Fruit fly (Drosophila melanogaster) whole organism, embryonic: ENCODE measurements around the gene CG12301.

Source experiments
- ATbp ChIP-seq: fragments of 200-800 bp; sonication (Bioruptor generic); optimal IDR thresholded peaks from 2 replicates; lab custom pipeline; 2017; ENCODE audit warnings: missing biosample characterization, mild to moderate bottlenecking, missing genetic modification characterization, missing genetic modification reagents
- CG10274 ChIP-seq: fragments of 200-800 bp; sonication (Bioruptor generic); optimal IDR thresholded peaks from 3 replicates; lab custom pipeline; 2017; ENCODE audit warnings: missing biosample characterization, mild to moderate bottlenecking, missing genetic modification characterization
- CG10979 ChIP-seq: fragments of 200-800 bp; sonication (Bioruptor generic); optimal IDR thresholded peaks from 2 replicates; lab custom pipeline; 2018; ENCODE audit warnings: missing biosample characterization, mild to moderate bottlenecking, missing genetic modification characterization, moderate library complexity
- CG11695 ChIP-seq: fragments of 200-800 bp; sonication (Bioruptor generic); IDR thresholded peaks from 3 replicates; pipeline ENCODE4 v1.3.6; 2022; ENCODE audit warnings: missing biosample characterization, missing genetic modification characterization
- CG12104 ChIP-seq: fragments of 200-800 bp; sonication (Bioruptor generic); optimal IDR thresholded peaks from 3 replicates; lab custom pipeline; 2016; ENCODE audit warnings: missing biosample characterization, missing genetic modification characterization
- CG12219 ChIP-seq: fragments of 200-800 bp; sonication (Bioruptor generic); optimal IDR thresholded peaks from 3 replicates; lab custom pipeline; 2018; ENCODE audit warnings: missing biosample characterization, mild to moderate bottlenecking, missing genetic modification characterization
- CG17802 ChIP-seq: fragments of 200-800 bp; sonication (Bioruptor generic); optimal IDR thresholded peaks from 2 replicates; lab custom pipeline; 2018; ENCODE audit warnings: missing biosample characterization, mild to moderate bottlenecking, missing genetic modification characterization, moderate library complexity
- CG2129 ChIP-seq: fragments of 200-800 bp; sonication (Bioruptor generic); IDR thresholded peaks from 2 replicates; pipeline ENCODE4 v1.3.6; 2022; ENCODE audit warnings: missing biosample characterization, missing genetic modification characterization; ENCODE audit not compliant: partially characterized antibody
- CG3163 ChIP-seq: fragments of 200-800 bp; sonication (Bioruptor generic); optimal IDR thresholded peaks from 3 replicates; lab custom pipeline; 2016; ENCODE audit warnings: missing biosample characterization, missing genetic modification characterization
- CG33213 ChIP-seq: fragments of 200-800 bp; sonication (Bioruptor generic); optimal IDR thresholded peaks from 3 replicates; lab custom pipeline; 2016; ENCODE audit warnings: missing biosample characterization, missing genetic modification characterization
- CG4617 ChIP-seq: fragments of 200-800 bp; sonication (Bioruptor generic); optimal IDR thresholded peaks from 3 replicates; lab custom pipeline; 2016; ENCODE audit warnings: missing biosample characterization, missing genetic modification characterization, borderline replicate concordance
- CG4854 ChIP-seq: fragments of 200-800 bp; sonication (Bioruptor generic); optimal IDR thresholded peaks from 2 replicates; lab custom pipeline; 2016; ENCODE audit warnings: missing biosample characterization, missing genetic modification characterization, inconsistent platforms
- CG6765 ChIP-seq: fragments of 200-800 bp; sonication (Bioruptor generic); optimal IDR thresholded peaks from 3 replicates; lab custom pipeline; 2017; ENCODE audit warnings: missing biosample characterization, mild to moderate bottlenecking, missing genetic modification characterization
- CG6813 ChIP-seq: fragments of 200-800 bp; sonication (Bioruptor generic); optimal IDR thresholded peaks from 2 replicates; lab custom pipeline; 2017; ENCODE audit warnings: missing biosample characterization, missing genetic modification characterization, mild to moderate bottlenecking, moderate library complexity, missing genetic modification reagents
- CG7745 ChIP-seq: fragments of 200-800 bp; sonication (Bioruptor generic); optimal IDR thresholded peaks from 2 replicates; lab custom pipeline; 2018; ENCODE audit warnings: missing biosample characterization, mild to moderate bottlenecking, missing genetic modification characterization, moderate library complexity
- CG8359 ChIP-seq: fragments of 200-800 bp; sonication (Bioruptor generic); optimal IDR thresholded peaks from 2 replicates; lab custom pipeline; 2017; ENCODE audit warnings: missing biosample characterization, mild to moderate bottlenecking, missing genetic modification characterization, borderline replicate concordance
- CG9437 ChIP-seq: fragments of 200-800 bp; sonication (Bioruptor generic); optimal IDR thresholded peaks from 2 replicates; lab custom pipeline; 2018; ENCODE audit warnings: missing biosample characterization, mild to moderate bottlenecking, missing genetic modification characterization
- Dfd ChIP-seq, 2 experiments: fragments of >200 bp; optimal IDR thresholded peaks; 2 replicates each; lab custom pipeline; 2017; ENCODE audit warnings: missing biosample characterization in 2 of 2, missing genetic modification characterization in 2 of 2
- E2f1 ChIP-seq: fragments of 200-800 bp; sonication (Bioruptor generic); IDR thresholded peaks from 2 replicates; pipeline ENCODE4 v1.3.6; 2022; ENCODE audit warnings: missing biosample characterization, missing genetic modification characterization
- ERR ChIP-seq: fragments of 200-800 bp; sonication (Bioruptor generic); optimal IDR thresholded peaks from 2 replicates; lab custom pipeline; 2016; ENCODE audit warnings: missing biosample characterization, missing genetic modification characterization
- Eip74EF ChIP-seq, 2 experiments: fragments of 200-800 bp in 1 of 2; fragments of >200 bp in 1 of 2; sonication (Bioruptor generic) in 1 of 2; optimal IDR thresholded peaks; 2 replicates each; lab custom pipeline; 2017 to 2019; ENCODE audit warnings: missing biosample characterization in 2 of 2, missing genetic modification characterization in 2 of 2, mild to moderate bottlenecking in 1 of 2, moderate library complexity in 1 of 2
- Elba2 ChIP-seq: fragments of 200-800 bp; sonication (Bioruptor generic); optimal IDR thresholded peaks from 3 replicates; lab custom pipeline; 2016; ENCODE audit warnings: missing biosample characterization, missing genetic modification characterization
- Ets97D ChIP-seq: fragments of 200-800 bp; sonication (Bioruptor generic); optimal IDR thresholded peaks from 3 replicates; lab custom pipeline; 2016; ENCODE audit warnings: missing biosample characterization, missing genetic modification characterization
- Hr3 ChIP-seq: fragments of 200-800 bp; sonication (Bioruptor generic); optimal IDR thresholded peaks from 3 replicates; lab custom pipeline; 2016; ENCODE audit warnings: missing biosample characterization, missing genetic modification characterization
- Jarid2 ChIP-seq: fragments of 200-800 bp; sonication (Bioruptor generic); optimal IDR thresholded peaks from 3 replicates; lab custom pipeline; 2017; ENCODE audit warnings: mild to moderate bottlenecking, missing biosample characterization, missing genetic modification reagents, missing genetic modification characterization
- Med ChIP-seq: fragments of 200-800 bp; sonication (Bioruptor generic); peaks from one replicate; lab custom pipeline; 2016; ENCODE audit warnings: missing biosample characterization, missing genetic modification characterization, mild to moderate bottlenecking, inconsistent platforms, moderate library complexity
- Meics ChIP-seq: fragments of 200-800 bp; sonication (Bioruptor generic); optimal IDR thresholded peaks from 2 replicates; lab custom pipeline; 2017; ENCODE audit warnings: missing biosample characterization, mild to moderate bottlenecking, missing genetic modification characterization
- Pdp1 ChIP-seq, 2 experiments: fragments of 200-800 bp; sonication (Bioruptor generic); optimal IDR thresholded peaks; 3 replicates each; lab custom pipeline; 2016; ENCODE audit warnings: missing biosample characterization in 2 of 2, missing genetic modification characterization in 2 of 2, mild to moderate bottlenecking in 1 of 2, moderate library complexity in 1 of 2
- Poxn ChIP-seq: fragments of 200-800 bp; sonication (Bioruptor generic); IDR thresholded peaks from 2 replicates; pipeline ENCODE4 v1.3.6; 2022; ENCODE audit warnings: missing biosample characterization, missing genetic modification characterization
- Rfx ChIP-seq: fragments of 200-800 bp; sonication (Bioruptor generic); IDR thresholded peaks from 2 replicates; pipeline ENCODE4 v1.3.6; 2022; ENCODE audit warnings: missing biosample characterization, missing genetic modification characterization
- Stat92E ChIP-seq, 3 experiments: fragments of >200 bp in 2 of 3; fragments of 200-800 bp in 1 of 3; sonication (Bioruptor generic) in 1 of 3; optimal IDR thresholded peaks; 2 replicates each; lab custom pipeline; 2017 to 2019; ENCODE audit warnings: missing biosample characterization in 3 of 3, missing genetic modification characterization in 3 of 3, mild to moderate bottlenecking in 1 of 3, moderate library complexity in 1 of 3
- Xrp1 ChIP-seq: fragments of 200-800 bp; sonication (Bioruptor generic); IDR thresholded peaks from 2 replicates; pipeline ENCODE4 v1.3.6; 2022; ENCODE audit warnings: missing biosample characterization, missing genetic modification characterization
- abd-A ChIP-seq: fragments of 200-800 bp; sonication (Bioruptor generic); optimal IDR thresholded peaks from 3 replicates; lab custom pipeline; 2019; ENCODE audit warnings: missing biosample characterization, mild to moderate bottlenecking, missing genetic modification characterization, moderate library complexity
- corto ChIP-seq: fragments of 200-800 bp; sonication (Bioruptor generic); optimal IDR thresholded peaks from 2 replicates; lab custom pipeline; 2016; ENCODE audit warnings: missing biosample characterization, mild to moderate bottlenecking, missing genetic modification characterization, moderate library complexity
- crol ChIP-seq: fragments of 200-800 bp; sonication (Bioruptor generic); IDR thresholded peaks from 2 replicates; pipeline ENCODE4 v1.3.6; 2022; ENCODE audit warnings: missing biosample characterization, missing genetic modification characterization
- danr ChIP-seq: fragments of 200-800 bp; sonication (Bioruptor generic); IDR thresholded peaks from 2 replicates; pipeline ENCODE4 v1.3.6; 2022; ENCODE audit warnings: missing biosample characterization, missing genetic modification characterization
- dmrt11E ChIP-seq: fragments of 200-800 bp; sonication (Bioruptor generic); optimal IDR thresholded peaks from 3 replicates; lab custom pipeline; 2018; ENCODE audit warnings: missing biosample characterization, mild to moderate bottlenecking, missing genetic modification characterization, moderate library complexity
- ewg ChIP-seq: fragments of 200-800 bp; sonication (Bioruptor generic); optimal IDR thresholded peaks from 3 replicates; lab custom pipeline; 2017; ENCODE audit warnings: mild to moderate bottlenecking, missing biosample characterization, missing genetic modification reagents, missing genetic modification characterization
- fd3F ChIP-seq: fragments of 200-800 bp; sonication (Bioruptor generic); optimal IDR thresholded peaks from 2 replicates; lab custom pipeline; 2018; ENCODE audit warnings: missing biosample characterization, mild to moderate bottlenecking, missing genetic modification characterization, moderate library complexity
- grn ChIP-seq: fragments of 200-800 bp; sonication (Bioruptor generic); optimal IDR thresholded peaks from 3 replicates; lab custom pipeline; 2017; ENCODE audit warnings: missing biosample characterization, missing genetic modification characterization
- hth ChIP-seq: fragments of >200 bp; optimal IDR thresholded peaks from 2 replicates; lab custom pipeline; 2017; ENCODE audit warnings: inconsistent platforms
- knrl ChIP-seq: fragments of 200-800 bp; sonication (Bioruptor generic); IDR thresholded peaks from 3 replicates; pipeline ENCODE4 v1.3.6; 2022; ENCODE audit warnings: missing biosample characterization, missing genetic modification characterization; ENCODE audit not compliant: partially characterized antibody
- lbe ChIP-seq: fragments of 200-800 bp; sonication (Bioruptor generic); optimal IDR thresholded peaks from 2 replicates; lab custom pipeline; 2016; ENCODE audit warnings: missing biosample characterization, mild to moderate bottlenecking, missing genetic modification characterization
- nau ChIP-seq: fragments of 200-800 bp; sonication (Bioruptor generic); optimal IDR thresholded peaks from 3 replicates; lab custom pipeline; 2017; ENCODE audit warnings: missing biosample characterization, mild to moderate bottlenecking, missing genetic modification characterization, missing genetic modification reagents
- nerfin-1 ChIP-seq: fragments of 200-800 bp; sonication (Bioruptor generic); optimal IDR thresholded peaks from 3 replicates; lab custom pipeline; 2019; ENCODE audit warnings: missing biosample characterization, mild to moderate bottlenecking, missing genetic modification characterization, moderate library complexity
- sens-2 ChIP-seq: fragments of 200-800 bp; sonication (Bioruptor generic); IDR thresholded peaks from 2 replicates; pipeline ENCODE4 v1.3.6; 2022; ENCODE audit warnings: missing biosample characterization, missing genetic modification characterization
- sug ChIP-seq: fragments of 200-800 bp; optimal IDR thresholded peaks from 2 replicates; lab custom pipeline; 2019; ENCODE audit warnings: missing biosample characterization, mild to moderate bottlenecking, missing genetic modification characterization, moderate library complexity

CG12301 gene

dm6 chr3L:15534274-15535227 is 46.0 kb upstream of the CG12301 start (continued):
- peak; percentile 83 for TF ChIP-seq crol (GFP tag; lab: Robert Waterston, UW)
- TF ChIP-seq dmrt11E (tag; lab: Kevin White, UChicago), result peak; percentile 75
- no peak for TF ChIP-seq danr (GFP tag; lab: Robert Waterston, UW)
- peak; percentile 30 for TF ChIP-seq CG12104
- TF ChIP-seq CG8359, result peak; percentile 21
- no peak for TF ChIP-seq CG7745
- TF ChIP-seq Eip74EF (GFP tag; optimal IDR thresholded peaks at IDR 0.05; lab: Kevin White, UChicago), result peak in 1 of 2 experiments; percentile 51
- TF ChIP-seq CG9437 (GFP tag; lab: Kevin White, UChicago), result peak; percentile 83
- TF ChIP-seq CG12219 (GFP tag; lab: Kevin White, UChicago), result peak; percentile 13
- no peak for TF ChIP-seq hth
- TF ChIP-seq CG33213 (GFP tag; lab: Kevin White, UChicago), result no peak
- no peak for TF ChIP-seq CG6813 (GFP tag; lab: Kevin White, UChicago)
- TF ChIP-seq Elba2 (GFP tag; lab: Kevin White, UChicago), result no peak
- TF ChIP-seq grn (GFP tag; lab: Kevin White, UChicago), result no peak
- peak; percentile 37 for TF ChIP-seq sug (tag; lab: Kevin White, UChicago)
- peak; percentile 50 for TF ChIP-seq ewg (GFP tag; lab: Kevin White, UChicago)
- peak; percentile 0 for TF ChIP-seq Ets97D (GFP tag; lab: Kevin White, UChicago)
- TF ChIP-seq CG4617 (GFP tag; lab: Kevin White, UChicago), result peak; percentile 5
- no peak for TF ChIP-seq Jarid2 (GFP tag; lab: Kevin White, UChicago)
- TF ChIP-seq Hr3 (GFP tag; lab: Kevin White, UChicago), result peak; percentile 65
- TF ChIP-seq CG11695 (GFP tag; lab: Robert Waterston, UW), result peak; percentile 17; the same call in 1 of the 3 replicates
- TF ChIP-seq Dfd (GFP tag; optimal IDR thresholded peaks at IDR 0.05; lab: Kevin White, UChicago), result no peak
- peak; percentile 52 for TF ChIP-seq ATbp
- no peak for TF ChIP-seq corto
- peak; percentile 28 for TF ChIP-seq abd-A
- TF ChIP-seq fd3F (GFP tag; lab: Kevin White, UChicago), result peak; percentile 33
- TF ChIP-seq nau, result peak; percentile 16
- no peak for TF ChIP-seq sens-2 (GFP tag; lab: Robert Waterston, UW)
- TF ChIP-seq E2f1 (GFP tag; lab: Robert Waterston, UW), result 0 out of 2 replicates have a peak, but pooled peaks have one; percentile 20
- TF ChIP-seq lbe (GFP tag; lab: Kevin White, UChicago), result no peak
- TF ChIP-seq Poxn, result no peak
- TF ChIP-seq CG4854 (GFP tag; lab: Kevin White, UChicago), result no peak
- TF ChIP-seq CG10274 (GFP tag; lab: Kevin White, UChicago), result peak; percentile 43
- peak; percentile 62 for TF ChIP-seq CG10979 (tag; lab: Kevin White, UChicago)
- no peak; the same call in 1 of the 2 replicates for TF ChIP-seq Rfx (GFP tag; lab: Robert Waterston, UW)
- no peak for TF ChIP-seq CG6765 (GFP tag; lab: Kevin White, UChicago)
- peak; percentile 93 for TF ChIP-seq CG3163 (GFP tag; lab: Kevin White, UChicago)
- no peak for TF ChIP-seq CG17802 (tag; lab: Kevin White, UChicago)
- no peak for TF ChIP-seq ERR (GFP tag; lab: Kevin White, UChicago)
- no peak for TF ChIP-seq CG2129 (GFP tag; lab: Robert Waterston, UW)
- TF ChIP-seq Med, result peak; percentile 89
- TF ChIP-seq Pdp1 (GFP tag; optimal IDR thresholded peaks at IDR 0.05; lab: Kevin White, UChicago), result peak; percentile 5 to 71
- TF ChIP-seq Xrp1 (GFP tag; lab: Robert Waterston, UW), result peak; percentile 14; the same call in 1 of the 2 replicates
- TF ChIP-seq Stat92E (GFP tag; optimal IDR thresholded peaks at IDR 0.05; lab: Kevin White, UChicago), result no peak
- TF ChIP-seq nerfin-1 (tag; lab: Kevin White, UChicago), result peak; percentile 53
- no peak for TF ChIP-seq knrl (GFP tag; lab: Robert Waterston, UW)
- TF ChIP-seq Meics (GFP tag; lab: Kevin White, UChicago), result peak; percentile 67
